Fruit fly (Drosophila melanogaster): ENCODE results near the gene toc.
A peak's percentile ranks its signal among the peaks of the same experiment; 100 is the strongest.

toc gene

DNA sequence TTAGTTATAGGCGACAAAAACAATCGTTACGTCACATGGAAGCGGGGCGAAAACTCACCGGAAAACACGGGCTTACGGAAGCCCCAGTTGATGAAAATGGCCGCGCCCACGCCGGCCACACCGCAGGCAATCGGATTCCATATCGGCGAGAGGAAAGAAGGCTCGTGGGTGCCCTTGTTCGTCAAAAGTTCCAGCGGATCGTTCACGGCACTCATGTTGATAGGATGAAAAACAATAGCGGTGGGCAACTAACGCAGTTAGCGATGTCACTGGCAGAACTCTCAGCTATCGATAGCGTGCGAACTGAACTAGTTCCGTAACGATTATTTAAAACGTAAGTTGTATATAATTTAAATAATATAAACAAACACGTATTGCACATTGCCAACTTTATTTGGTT is 884 bp upstream of the toc start, which contains the start of gene ND-B14.5B:
Gene ND-B14.5B, minus strand, starts transcription at position 379 of the 400 bp plus-strand sequence.
- TF ChIP-seq CG10462 (GFP tag; optimal IDR thresholded peaks at IDR 0.05) (no peak), MESR4 (GFP tag; optimal IDR thresholded peaks at IDR 0.05) (peak; percentile 61), PHDP (tag; optimal IDR thresholded peaks at IDR 0.05) (no peak), twi (tag; optimal IDR thresholded peaks at IDR 0.05) (no peak), ci (GFP tag; IDR thresholded peaks at IDR 0.05) (no peak), schlank (tag; optimal IDR thresholded peaks at IDR 0.05) (no peak), esg (GFP tag; conservative IDR thresholded peaks at IDR 0.05) (no peak), hbn (GFP tag; IDR thresholded peaks at IDR 0.05; ENCODE audit: partially characterized antibody) (peak; percentile 62), Abd-B (GFP tag; optimal IDR thresholded peaks at IDR 0.05) (no peak), CG14441 (GFP tag; IDR thresholded peaks at IDR 0.05) (no peak), CG5245 (GFP tag; optimal IDR thresholded peaks at IDR 0.05) (no peak), pho (GFP tag; optimal IDR thresholded peaks at IDR 0.05) (no peak), ab (GFP tag; optimal IDR thresholded peaks at IDR 0.05) (no peak), Nf-YA (GFP tag; IDR thresholded peaks at IDR 0.05) (no peak), CG13424 (tag; optimal IDR thresholded peaks at IDR 0.05) (no peak), CG8924 (tag; optimal IDR thresholded peaks at IDR 0.05) (no peak), bab2 (GFP tag; optimal IDR thresholded peaks at IDR 0.05) (no peak), CG3838 (GFP tag; optimal IDR thresholded peaks at IDR 0.05) (no peak), CG2129 (GFP tag; IDR thresholded peaks at IDR 0.05; ENCODE audit: partially characterized antibody) (0 out of 2 replicates have a peak, but pooled peaks have one; percentile 34), tin (GFP tag; optimal IDR thresholded peaks at IDR 0.05) (no peak), dati (GFP tag; IDR thresholded peaks at IDR 0.05) (no peak), CG7839 (tag; optimal IDR thresholded peaks at IDR 0.05) (no peak), Pdp1 (GFP tag; optimal IDR thresholded peaks at IDR 0.05) (peak in 1 of 2 experiments; percentile 97), CG15479 (GFP tag; optimal IDR thresholded peaks at IDR 0.05) (no peak), Dll (GFP tag; IDR thresholded peaks at IDR 0.05; ENCODE audit: partially characterized antibody) (peak; percentile 81), CG17912 (GFP tag; optimal IDR thresholded peaks at IDR 0.05) (no peak), CG12219 (GFP tag; optimal IDR thresholded peaks at IDR 0.05) (no peak), CG9876 (GFP tag; optimal IDR thresholded peaks at IDR 0.05) (no peak), CG6654 (GFP tag; optimal IDR thresholded peaks at IDR 0.05) (no peak), Mes4 (GFP tag; optimal IDR thresholded peaks at IDR 0.05) (peak; percentile 6), CG2199 (GFP tag; IDR thresholded peaks at IDR 0.05) (no peak), CG4360 (GFP tag; IDR thresholded peaks at IDR 0.05) (no peak), sisA (GFP tag; IDR thresholded peaks at IDR 0.05) (no peak), klu (GFP tag; IDR thresholded peaks at IDR 0.05) (no peak), CG7271 (tag; optimal IDR thresholded peaks at IDR 0.05) (no peak), chif (GFP tag; optimal IDR thresholded peaks at IDR 0.05) (no peak), CG17802 (tag; optimal IDR thresholded peaks at IDR 0.05) (no peak), gce (GFP tag; IDR thresholded peaks at IDR 0.05) (no peak), CG11247 (GFP tag; IDR thresholded peaks at IDR 0.05) (no peak), Sox102F (GFP tag; optimal IDR thresholded peaks at IDR 0.05) (no peak), chm (GFP tag; IDR thresholded peaks at IDR 0.05) (no peak), pfk (GFP tag; optimal IDR thresholded peaks at IDR 0.05) (no peak), Dref (GFP tag; IDR thresholded peaks at IDR 0.05) (peak; percentile 73), CG12155 (GFP tag; optimal IDR thresholded peaks at IDR 0.05) (no peak), cwo (GFP tag; optimal IDR thresholded peaks at IDR 0.05) (no peak), CG17359 (tag; optimal IDR thresholded peaks at IDR 0.05) (no peak), CG10366 (GFP tag; IDR thresholded peaks at IDR 0.05) (no peak), unc-4 (GFP tag; IDR thresholded peaks at IDR 0.05; ENCODE audit: partially characterized antibody) (peak; percentile 75), Bdp1 (GFP tag; optimal IDR thresholded peaks at IDR 0.05) (no peak), E2f2 (GFP tag; IDR thresholded peaks at IDR 0.05) (peak; percentile 61), stc (GFP tag; IDR thresholded peaks at IDR 0.05) (no peak), CG34422 (GFP tag; IDR thresholded peaks at IDR 0.05) (no peak)
